Worm (Caenorhabditis elegans) whole organism, L2 larva: ENCODE results near the gene F21C10.9.

Experiments
- aly-2 ChIP-seq: fragments of 150-350 bp; optimal IDR thresholded peaks from 2 replicates; lab custom pipeline; 2014; ENCODE audit warnings: missing biosample characterization, missing genetic modification characterization
- ama-1 ChIP-seq: fragments of 150-350 bp; optimal IDR thresholded peaks from 2 replicates; lab custom pipeline; 2018; ENCODE audit warnings: inconsistent platforms
- ceh-82 ChIP-seq: fragments of 150-350 bp; optimal IDR thresholded peaks from 2 replicates; lab custom pipeline; 2014; ENCODE audit warnings: missing biosample characterization, missing genetic modification characterization
- mdl-1 ChIP-seq, 2 experiments: fragments of 150-350 bp in 1 of 2; sonication (generic microtip) in 1 of 2; optimal IDR thresholded peaks; 2 replicates each; lab custom pipeline; 2017; ENCODE audit warnings: missing biosample characterization in 2 of 2, missing genetic modification characterization in 2 of 2
- nhr-11 ChIP-seq: fragments of 150-350 bp; optimal IDR thresholded peaks from 2 replicates; lab custom pipeline; 2014; ENCODE audit warnings: missing biosample characterization, missing genetic modification characterization
- nhr-12 ChIP-seq: fragments of 150-350 bp; optimal IDR thresholded peaks from 2 replicates; lab custom pipeline; 2014; ENCODE audit warnings: missing biosample characterization, missing genetic modification characterization
- snpc-4 ChIP-seq: fragments of 150-350 bp; optimal IDR thresholded peaks from 2 replicates; lab custom pipeline; 2014; ENCODE audit warnings: missing biosample characterization, missing genetic modification characterization

- TF ChIP-seq snpc-4 (tag; lab: Kevin White, UChicago): no peak
- TF ChIP-seq aly-2 (tag; lab: Kevin White, UChicago): no peak
- TF ChIP-seq nhr-11 (tag; lab: Kevin White, UChicago): no peak
- no peak for TF ChIP-seq nhr-12
- TF ChIP-seq mdl-1 (tag; optimal IDR thresholded peaks at IDR 0.05; lab: Kevin White, UChicago): no peak
- TF ChIP-seq ama-1 (lab: Kevin White, UChicago): no peak
- TF ChIP-seq ceh-82 (tag; lab: Kevin White, UChicago): no peak
Measured at ce11 chrV:9148151-9148550, 49.7 kb upstream of the F21C10.9 start.
